Worm (Caenorhabditis elegans) whole organism, early embryonic: ENCODE measurements around the gene E04F6.15.

ENCODE experiments used
- B0310.2 ChIP-seq: sonication (generic microtip); optimal IDR thresholded peaks from 2 replicates; lab custom pipeline; 2016; ENCODE audit warnings: mild to moderate bottlenecking, missing genetic modification characterization, missing compliant biosample characterization
- F13C5.2 ChIP-seq: sonication (generic microtip); optimal IDR thresholded peaks from 2 replicates; lab custom pipeline; 2017; ENCODE audit warnings: mild to moderate bottlenecking, missing genetic modification characterization, inconsistent platforms, missing compliant biosample characterization
- aly-1 ChIP-seq: sonication (generic microtip); optimal IDR thresholded peaks from 2 replicates; lab custom pipeline; 2016; ENCODE audit warnings: missing genetic modification characterization, missing compliant biosample characterization
- ama-1 ChIP-seq: fragments of 150-350 bp; optimal IDR thresholded peaks from 2 replicates; lab custom pipeline; 2014
- ceh-13 ChIP-seq: fragments of 200-800 bp; sonication (Bioruptor generic); optimal IDR thresholded peaks from 2 replicates; lab custom pipeline; 2018; ENCODE audit warnings: mild to moderate bottlenecking, missing genetic modification characterization, missing compliant biosample characterization
- ceh-36 ChIP-seq: sonication (generic microtip); optimal IDR thresholded peaks from 2 replicates; lab custom pipeline; 2016; ENCODE audit warnings: missing genetic modification characterization, inconsistent platforms, missing compliant biosample characterization
- ets-7 ChIP-seq: sonication (generic microtip); optimal IDR thresholded peaks from 2 replicates; lab custom pipeline; 2016; ENCODE audit warnings: missing genotype, missing genetic modification characterization, missing compliant biosample characterization
- flt-1 ChIP-seq: fragments of 200-800 bp; sonication (Bioruptor generic); IDR thresholded peaks from 2 replicates; pipeline ENCODE4 v1.3.6; 2022; ENCODE audit warnings: missing genetic modification characterization, missing compliant biosample characterization
- hmbx-1 ChIP-seq: sonication (generic microtip); optimal IDR thresholded peaks from 2 replicates; lab custom pipeline; 2016; ENCODE audit warnings: mild to moderate bottlenecking, missing genetic modification characterization, missing compliant biosample characterization
- hmg-4 ChIP-seq: fragments of 200-800 bp; sonication (Bioruptor generic); optimal IDR thresholded peaks from 2 replicates; lab custom pipeline; 2018; ENCODE audit warnings: mild to moderate bottlenecking, missing genetic modification characterization, missing compliant biosample characterization
- hnd-1 ChIP-seq: sonication (generic microtip); optimal IDR thresholded peaks from 2 replicates; lab custom pipeline; 2016; ENCODE audit warnings: missing genetic modification characterization, missing compliant biosample characterization
- pes-1 ChIP-seq: fragments of 200-800 bp; sonication (Bioruptor generic); IDR thresholded peaks from 2 replicates; pipeline ENCODE4 v1.3.6; 2022; ENCODE audit warnings: missing genetic modification reagents, missing genetic modification characterization, missing compliant biosample characterization
- scrt-1 ChIP-seq: fragments of 200-800 bp; sonication (Bioruptor generic); IDR thresholded peaks from 2 replicates; pipeline ENCODE4 v1.3.6; 2022; ENCODE audit warnings: missing genetic modification characterization, missing compliant biosample characterization
- sea-1 ChIP-seq: fragments of 200-800 bp; sonication (Bioruptor generic); conservative IDR thresholded peaks from 2 replicates; pipeline ENCODE4 v1.3.6; 2022; ENCODE audit warnings: missing genetic modification characterization, missing compliant biosample characterization
- tbx-11 ChIP-seq: fragments of 200-800 bp; sonication (Bioruptor generic); IDR thresholded peaks from 2 replicates; pipeline ENCODE4 v1.3.6; 2022; ENCODE audit warnings: missing genetic modification characterization, missing compliant biosample characterization
- tbx-37 ChIP-seq: fragments of 200-800 bp; sonication (Bioruptor generic); conservative IDR thresholded peaks from 2 replicates; pipeline ENCODE4 v1.3.6; 2022; ENCODE audit warnings: missing genetic modification reagents, missing genetic modification characterization, missing compliant biosample characterization
- tra-4 ChIP-seq: sonication (generic microtip); optimal IDR thresholded peaks from 2 replicates; lab custom pipeline; 2017; ENCODE audit warnings: missing genetic modification characterization, missing compliant biosample characterization

The E04F6.15 gene

ce11 chrII:7211280-7211679 lies 1.2 kb upstream of the E04F6.15 start, which contains the start of gene E04F6.8:
E04F6.8 (minus strand) TSS chrII:7211380.
- TF ChIP-seq B0310.2 (tag; lab: Kevin White, UChicago) (no peak), sea-1 (no peak), hmbx-1 (no peak), tra-4 (tag; lab: Kevin White, UChicago) (no peak), tbx-11 (GFP tag; lab: Robert Waterston, UW) (no peak), ceh-13 (GFP tag; lab: Kevin White, UChicago) (no peak), ama-1 (lab: Kevin White, UChicago) (no peak), ceh-36 (tag; lab: Kevin White, UChicago) (no peak), F13C5.2 (tag; lab: Kevin White, UChicago) (no peak), hnd-1 (tag; lab: Kevin White, UChicago) (no peak), aly-1 (no peak), scrt-1 (no peak), hmg-4 (GFP tag; lab: Kevin White, UChicago) (no peak), ets-7 (tag; lab: Kevin White, UChicago) (no peak), pes-1 (GFP tag; lab: Robert Waterston, UW) (no peak), tbx-37 (no peak), flt-1 (GFP tag; lab: Robert Waterston, UW) (no peak)

- TF ChIP-seq ets-7 (tag; lab: Kevin White, UChicago) (no peak), scrt-1 (no peak), sea-1 (no peak), ceh-13 (GFP tag; lab: Kevin White, UChicago) (no peak), tbx-11 (GFP tag; lab: Robert Waterston, UW) (no peak), hmg-4 (GFP tag; lab: Kevin White, UChicago) (no peak), pes-1 (GFP tag; lab: Robert Waterston, UW) (no peak), ceh-36 (tag; lab: Kevin White, UChicago) (no peak), flt-1 (GFP tag; lab: Robert Waterston, UW) (no peak), ama-1 (lab: Kevin White, UChicago) (no peak), aly-1 (no peak), tbx-37 (no peak), hnd-1 (tag; lab: Kevin White, UChicago) (no peak), tra-4 (tag; lab: Kevin White, UChicago) (no peak), B0310.2 (tag; lab: Kevin White, UChicago) (no peak), F13C5.2 (tag; lab: Kevin White, UChicago) (no peak)
Measured at ce11 chrII:7208184-7208583, 1.9 kb downstream of the E04F6.15 start, which contains the start of gene dhs-7. dhs-7 (minus strand) TSS chrII:7208460.

ce11 chrII:7207649-7208048 lies 2.4 kb downstream of the E04F6.15 start:
- TF ChIP-seq hnd-1 (tag; lab: Kevin White, UChicago): no peak
- no peak for TF ChIP-seq ceh-36 (tag; lab: Kevin White, UChicago)
- no peak for TF ChIP-seq tbx-11 (GFP tag; lab: Robert Waterston, UW)
- TF ChIP-seq ets-7 (tag; lab: Kevin White, UChicago): no peak
- TF ChIP-seq flt-1 (GFP tag; lab: Robert Waterston, UW): no peak
- TF ChIP-seq pes-1 (GFP tag; lab: Robert Waterston, UW): no peak
- no peak for TF ChIP-seq aly-1
- TF ChIP-seq F13C5.2 (tag; lab: Kevin White, UChicago): no peak
- TF ChIP-seq ama-1 (lab: Kevin White, UChicago): no peak
- TF ChIP-seq tbx-37: no peak
- no peak for TF ChIP-seq sea-1
- TF ChIP-seq ceh-13 (GFP tag; lab: Kevin White, UChicago): no peak
- no peak for TF ChIP-seq hmg-4 (GFP tag; lab: Kevin White, UChicago)
- no peak for TF ChIP-seq tra-4 (tag; lab: Kevin White, UChicago)
- no peak for TF ChIP-seq scrt-1
- no peak for TF ChIP-seq B0310.2 (tag; lab: Kevin White, UChicago)
- no peak for TF ChIP-seq hmbx-1

- no peak for TF ChIP-seq aly-1
- no peak for TF ChIP-seq sea-1
- TF ChIP-seq pes-1 (GFP tag; lab: Robert Waterston, UW): no peak
- no peak for TF ChIP-seq hnd-1 (tag; lab: Kevin White, UChicago)
- no peak for TF ChIP-seq F13C5.2 (tag; lab: Kevin White, UChicago)
- TF ChIP-seq B0310.2 (tag; lab: Kevin White, UChicago): no peak
- no peak for TF ChIP-seq tra-4 (tag; lab: Kevin White, UChicago)
- no peak for TF ChIP-seq tbx-11 (GFP tag; lab: Robert Waterston, UW)
- no peak for TF ChIP-seq scrt-1
- no peak for TF ChIP-seq flt-1 (GFP tag; lab: Robert Waterston, UW)
Measured at ce11 chrII:7205388-7205787, 4.7 kb downstream of the E04F6.15 start, which contains the start of gene srd-59. srd-59 (plus strand) TSS chrII:7205688.

- TF ChIP-seq tra-4 (tag; lab: Kevin White, UChicago) (no peak), pes-1 (GFP tag; lab: Robert Waterston, UW) (no peak), ama-1 (lab: Kevin White, UChicago) (no peak), ceh-13 (GFP tag; lab: Kevin White, UChicago) (no peak), hnd-1 (tag; lab: Kevin White, UChicago) (no peak), tbx-11 (GFP tag; lab: Robert Waterston, UW) (no peak), ceh-36 (tag; lab: Kevin White, UChicago) (no peak), scrt-1 (no peak), F13C5.2 (tag; lab: Kevin White, UChicago) (no peak), tbx-37 (no peak), aly-1 (no peak), flt-1 (GFP tag; lab: Robert Waterston, UW) (no peak), hmbx-1 (no peak), sea-1 (no peak), ets-7 (tag; lab: Kevin White, UChicago) (no peak), B0310.2 (tag; lab: Kevin White, UChicago) (no peak)
Measured at ce11 chrII:7204951-7205350, 5.1 kb downstream of the E04F6.15 start, which contains the start of gene srd-58. srd-58 (minus strand) TSS chrII:7205051.

- TF ChIP-seq hnd-1 (tag; lab: Kevin White, UChicago) (no peak), ceh-36 (tag; lab: Kevin White, UChicago) (no peak), ets-7 (tag; lab: Kevin White, UChicago) (no peak), tbx-37 (no peak), ceh-13 (GFP tag; lab: Kevin White, UChicago) (no peak), aly-1 (no peak), ama-1 (lab: Kevin White, UChicago) (no peak), flt-1 (GFP tag; lab: Robert Waterston, UW) (no peak), tbx-11 (GFP tag; lab: Robert Waterston, UW) (no peak), scrt-1 (no peak), sea-1 (no peak), hmg-4 (GFP tag; lab: Kevin White, UChicago) (no peak), B0310.2 (tag; lab: Kevin White, UChicago) (no peak), pes-1 (GFP tag; lab: Robert Waterston, UW) (no peak), F13C5.2 (tag; lab: Kevin White, UChicago) (no peak), tra-4 (tag; lab: Kevin White, UChicago) (no peak), hmbx-1 (no peak)
Measured at ce11 chrII:7203110-7203509, 7.0 kb downstream of the E04F6.15 start, which contains the start of gene srd-56. srd-56 (minus strand) TSS chrII:7203210.
